Worm (Caenorhabditis elegans): ENCODE measurements around the gene E02H1.5.

ce11 chrII:9583461-9583860 is 11.6 kb upstream of the E02H1.5 start, which contains the start of gene wee-1.1:
- TF ChIP-seq ztf-23 (GFP tag; IDR thresholded peaks at IDR 0.05) (no peak), flt-1 (GFP tag; IDR thresholded peaks at IDR 0.05) (no peak), cog-1 (tag; optimal IDR thresholded peaks at IDR 0.05) (no peak), ref-1 (GFP tag; conservative IDR thresholded peaks at IDR 0.05) (no peak)
